Worm (Caenorhabditis elegans): Measurements from ENCODE around the gene W09D6.5.

Gene W09D6.5

DNA sequence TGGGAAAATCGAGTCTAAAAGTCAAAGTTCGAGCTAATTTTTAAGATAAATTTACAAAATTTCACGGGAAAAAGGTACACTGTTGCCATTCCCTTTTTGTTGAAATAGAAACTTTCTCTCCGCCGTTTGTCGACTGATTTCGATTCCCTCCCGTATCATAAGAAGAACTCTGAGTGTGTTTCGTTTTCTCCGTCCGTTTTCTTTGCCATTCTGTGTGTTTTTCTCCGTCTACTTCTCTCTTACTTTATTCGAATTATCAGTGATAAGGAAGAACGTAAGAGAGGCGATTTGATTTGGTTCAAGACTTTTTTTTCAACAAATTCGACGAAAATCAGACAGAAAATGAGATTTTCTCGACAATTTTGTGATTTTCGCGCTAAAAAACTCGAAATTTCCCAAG is 41.7 kb upstream of the W09D6.5 start (continued):
- no peak for TF ChIP-seq daf-19 (GFP tag; conservative IDR thresholded peaks at IDR 0.05)
- no peak for TF ChIP-seq ama-1 (optimal IDR thresholded peaks at IDR 0.05)
- TF ChIP-seq ceh-82 (tag; optimal IDR thresholded peaks at IDR 0.05), result no peak
- no peak for TF ChIP-seq mdl-1 (tag; optimal IDR thresholded peaks at IDR 0.05)

DNA sequence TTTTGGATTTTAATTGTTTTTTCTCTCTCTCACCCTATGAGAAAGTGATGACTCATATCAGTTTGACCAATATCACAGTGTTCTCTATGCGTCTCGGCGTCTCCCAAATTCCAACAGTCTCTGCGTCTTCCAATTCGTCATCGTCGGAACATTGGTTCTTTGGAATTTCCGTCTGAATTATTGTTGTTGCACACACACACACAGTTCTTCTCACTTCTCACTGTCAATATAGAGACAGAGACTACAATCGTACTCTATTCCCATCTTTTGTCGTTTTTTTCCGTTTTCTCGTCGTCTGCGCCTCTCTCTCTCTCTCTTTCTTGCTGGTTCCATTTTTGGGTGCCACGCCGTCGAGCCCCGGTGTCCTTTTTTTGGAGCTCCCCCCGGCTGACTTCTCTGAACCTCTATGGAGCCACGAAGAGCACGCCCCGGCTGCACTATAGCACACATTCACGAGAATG is 37.6 kb upstream of the W09D6.5 start:
- no peak for TF ChIP-seq lin-39 (tag; optimal IDR thresholded peaks at IDR 0.05)
- TF ChIP-seq pqm-1 (tag; optimal IDR thresholded peaks at IDR 0.05), result peak; percentile 44
- peak; percentile 80 for TF ChIP-seq dve-1 (tag; optimal IDR thresholded peaks at IDR 0.05; ENCODE audit: insufficient read depth)
- no peak for TF ChIP-seq R02D3.7 (tag; optimal IDR thresholded peaks at IDR 0.05)
- no peak for TF ChIP-seq ZK546.5 (tag; optimal IDR thresholded peaks at IDR 0.05)
- peak in 1 of 2 experiments; percentile 15 for TF ChIP-seq lsy-2 (tag; optimal IDR thresholded peaks at IDR 0.05)
- no peak for TF ChIP-seq daf-16 (GFP tag; optimal IDR thresholded peaks at IDR 0.05)
- TF ChIP-seq daf-16 (tag; optimal IDR thresholded peaks at IDR 0.05), result peak; percentile 47
- peak in 1 of 2 experiments; percentile 78 for TF ChIP-seq unc-62 (GFP tag; optimal IDR thresholded peaks at IDR 0.05 in 1 of 2)
- TF ChIP-seq unc-62 (tag; optimal IDR thresholded peaks at IDR 0.05), result no peak
- no peak for TF ChIP-seq lir-3 (tag; optimal IDR thresholded peaks at IDR 0.05)
- TF ChIP-seq rbr-2 (tag; optimal IDR thresholded peaks at IDR 0.05), result peak; percentile 20
- TF ChIP-seq unc-39 (tag; optimal IDR thresholded peaks at IDR 0.05), result no peak
- peak; percentile 60 for TF ChIP-seq set-16 (GFP tag; IDR thresholded peaks at IDR 0.05)
- no peak for TF ChIP-seq daf-19 (GFP tag; conservative IDR thresholded peaks at IDR 0.05)
- TF ChIP-seq hlh-30 (tag; optimal IDR thresholded peaks at IDR 0.05; ENCODE audit: insufficient read depth), result peak; percentile 16
- TF ChIP-seq hlh-11 (tag; optimal IDR thresholded peaks at IDR 0.05), result peak; percentile 73
- TF ChIP-seq mxl-2 (GFP tag; conservative IDR thresholded peaks at IDR 0.05), result no peak
- TF ChIP-seq hmg-1.1 (GFP tag; IDR thresholded peaks at IDR 0.05), result 0 out of 2 replicates have a peak, but pooled peaks have one; percentile 11
- TF ChIP-seq nhr-10 (tag; optimal IDR thresholded peaks at IDR 0.05), result no peak
- 0 out of 2 replicates have a peak, but pooled peaks have one; percentile 23 for TF ChIP-seq dmd-6 (GFP tag; IDR thresholded peaks at IDR 0.05)
- TF ChIP-seq aha-1 (tag), result peak; percentile 97
- no peak for TF ChIP-seq nhr-11 (tag; optimal IDR thresholded peaks at IDR 0.05)
- peak; percentile 63 for TF ChIP-seq jun-1 (tag; optimal IDR thresholded peaks at IDR 0.05)
- peak; percentile 22 for TF ChIP-seq mep-1 (tag; optimal IDR thresholded peaks at IDR 0.05)
- no peak for TF ChIP-seq nhr-111 (GFP tag; optimal IDR thresholded peaks at IDR 0.05)
- TF ChIP-seq nhr-28 (tag; optimal IDR thresholded peaks at IDR 0.05), result peak; percentile 96
- TF ChIP-seq hif-1 (tag; optimal IDR thresholded peaks at IDR 0.05), result peak in 1 of 2 experiments; percentile 19
- TF ChIP-seq F26F4.8 (GFP tag; conservative IDR thresholded peaks at IDR 0.05), result no peak
- peak; percentile 11 to 67 for TF ChIP-seq mdl-1 (tag; optimal IDR thresholded peaks at IDR 0.05)
- no peak for TF ChIP-seq T20F7.1 (GFP tag; optimal IDR thresholded peaks at IDR 0.05)
- no peak for TF ChIP-seq fos-1 (tag; optimal IDR thresholded peaks at IDR 0.05)
- peak; percentile 55 for TF ChIP-seq nhr-77 (tag; optimal IDR thresholded peaks at IDR 0.05)
- TF ChIP-seq snpc-1.2 (GFP tag; IDR thresholded peaks at IDR 0.05), result no peak
- peak; percentile 50 for TF ChIP-seq mes-2 (tag; optimal IDR thresholded peaks at IDR 0.05; ENCODE audit: poor library complexity, severe bottlenecking)
- 0 out of 2 replicates have a peak, but pooled peaks have one; percentile 23 for TF ChIP-seq pha-4 (GFP tag; IDR thresholded peaks at IDR 0.05)
- peak; percentile 50 for TF ChIP-seq pha-4 (tag; optimal IDR thresholded peaks at IDR 0.05)
- no peak for TF ChIP-seq cey-2 (tag; optimal IDR thresholded peaks at IDR 0.05; ENCODE audit: borderline replicate concordance, insufficient read depth)
- 0 out of 2 replicates have a peak, but pooled peaks have one; percentile 4 for TF ChIP-seq egl-43 (GFP tag; IDR thresholded peaks at IDR 0.05)

Data from whole organism, L4 larva.